Comparison of ENCODE assay signal across 5 worm cellular contexts in genomic region chrX:6519946-6520345, ce11.
TF ChIP-seq lines count a peak whose summit lies in the region.

No protein-coding gene starts in this region.

TF ChIP-seq in whole organism, L1 larva, 84 proteins besides CTCF, POLR2A, EP300 and RAD21:
- TF ChIP-seq blmp-1 (tag; optimal IDR thresholded peaks at IDR 0.05; lab: Kevin White, UChicago) (peak; percentile 98), ztf-4 (tag; optimal IDR thresholded peaks at IDR 0.05; lab: Kevin White, UChicago) (no peak)

TF ChIP-seq in whole organism, L2 larva, 48 proteins besides CTCF, POLR2A, EP300 and RAD21:
- TF ChIP-seq blmp-1 (tag; optimal IDR thresholded peaks at IDR 0.05; lab: Kevin White, UChicago; ENCODE audit: insufficient read depth): peak; percentile 27
- TF ChIP-seq dmd-4 (tag; optimal IDR thresholded peaks at IDR 0.05; lab: Kevin White, UChicago): no peak
- no peak for TF ChIP-seq snpc-4 (tag; optimal IDR thresholded peaks at IDR 0.05; lab: Kevin White, UChicago)

TF ChIP-seq in whole organism, L3 larva, 47 proteins besides CTCF, POLR2A, EP300 and RAD21:
- TF ChIP-seq nhr-28 (tag; optimal IDR thresholded peaks at IDR 0.05; lab: Kevin White, UChicago) (no peak), nhr-23 (tag; optimal IDR thresholded peaks at IDR 0.05; lab: Kevin White, UChicago) (peak; percentile 79)

TF ChIP-seq in whole organism, mixed stage, embryonic, 35 proteins besides CTCF, POLR2A, EP300 and RAD21:
- TF ChIP-seq blmp-1 (tag; optimal IDR thresholded peaks at IDR 0.05; lab: Kevin White, UChicago): peak; percentile 30
- TF ChIP-seq elt-1 (tag; optimal IDR thresholded peaks at IDR 0.05; lab: Kevin White, UChicago; ENCODE audit: borderline replicate concordance, insufficient read depth): no peak

TF ChIP-seq in whole organism, young adult, 124 proteins besides CTCF, POLR2A, EP300 and RAD21:
- TF ChIP-seq madf-3 (GFP tag; IDR thresholded peaks at IDR 0.05; lab: Robert Waterston, UW) (0 out of 2 replicates have a peak, but pooled peaks have one; percentile 70), ceh-58 (GFP tag; IDR thresholded peaks at IDR 0.05; lab: Robert Waterston, UW) (no peak), tbx-9 (tag; optimal IDR thresholded peaks at IDR 0.05; lab: Kevin White, UChicago; ENCODE audit: borderline replicate concordance) (no peak)
